Fruit fly (Drosophila melanogaster) whole organism: Measurements from ENCODE around the gene CCKLR-17D3.

ENCODE experiments used
- CG8478 ChIP-seq: fragments of >200 bp; optimal IDR thresholded peaks from 2 replicates; lab custom pipeline; 2018; ENCODE audit warnings: inconsistent platforms
- Dll ChIP-seq: fragments of >200 bp; optimal IDR thresholded peaks from 2 replicates; lab custom pipeline; 2017
- EcR ChIP-seq, 2 experiments: fragments of >200 bp; optimal IDR thresholded peaks; 2 replicates each; lab custom pipeline; 2017; ENCODE audit warnings: missing biosample characterization in 2 of 2, missing genetic modification characterization in 2 of 2, missing genetic modification reagents in 2 of 2
- pan ChIP-seq: fragments of >200 bp; optimal IDR thresholded peaks from 2 replicates; lab custom pipeline; 2017
- psq ChIP-seq: fragments of >200 bp; optimal IDR thresholded peaks from 2 replicates; lab custom pipeline; 2017
- usp ChIP-seq: fragments of >200 bp; optimal IDR thresholded peaks from 2 replicates; lab custom pipeline; 2017; ENCODE audit warnings: missing biosample characterization, missing genetic modification characterization, mixed read lengths

Gene CCKLR-17D3

DNA sequence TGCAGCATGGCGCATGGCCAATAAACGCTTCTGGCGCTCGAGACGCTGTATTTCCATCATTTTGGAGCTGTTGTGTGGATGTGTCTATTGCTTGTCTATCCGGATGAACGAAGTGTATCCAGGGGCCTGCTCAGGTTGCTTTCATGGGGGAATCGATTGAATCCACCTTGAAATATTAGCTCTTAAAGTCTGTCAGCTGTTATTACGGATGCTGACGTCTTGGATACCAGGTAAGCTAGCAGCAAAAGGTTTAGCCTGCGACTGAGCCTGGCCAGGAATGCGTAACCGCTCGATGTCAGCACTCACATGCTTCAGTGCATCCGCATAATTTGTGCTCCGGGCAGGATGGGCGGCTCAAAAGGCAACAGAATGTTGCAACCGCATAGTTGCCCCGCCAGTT is 25.6 kb downstream of the CCKLR-17D3 start, which contains the start of gene CG12609:
Gene CG12609 (minus strand): TSS at position 101 of the 400 bp plus-strand sequence.
- no peak for TF ChIP-seq usp (GFP tag; lab: Kevin White, UChicago)
- no peak for TF ChIP-seq pan (lab: Kevin White, UChicago)
- TF ChIP-seq Dll (lab: Kevin White, UChicago), result no peak
- TF ChIP-seq psq (lab: Kevin White, UChicago), result no peak
- TF ChIP-seq EcR (GFP tag; optimal IDR thresholded peaks at IDR 0.05; lab: Kevin White, UChicago), result no peak
- TF ChIP-seq CG8478 (lab: Kevin White, UChicago), result no peak

- no peak for TF ChIP-seq Dll (lab: Kevin White, UChicago)
- no peak for TF ChIP-seq usp (GFP tag; lab: Kevin White, UChicago)
- no peak for TF ChIP-seq pan (lab: Kevin White, UChicago)
- TF ChIP-seq CG8478 (lab: Kevin White, UChicago), result no peak
- TF ChIP-seq EcR (GFP tag; optimal IDR thresholded peaks at IDR 0.05; lab: Kevin White, UChicago), result no peak
- no peak for TF ChIP-seq psq (lab: Kevin White, UChicago)
Observed at dm6 chrX:18739795-18740194, 34.0 kb downstream of the CCKLR-17D3 start, which contains the start of gene CG6873. Gene CG6873 (minus strand): TSS chrX:18739895.

DNA sequence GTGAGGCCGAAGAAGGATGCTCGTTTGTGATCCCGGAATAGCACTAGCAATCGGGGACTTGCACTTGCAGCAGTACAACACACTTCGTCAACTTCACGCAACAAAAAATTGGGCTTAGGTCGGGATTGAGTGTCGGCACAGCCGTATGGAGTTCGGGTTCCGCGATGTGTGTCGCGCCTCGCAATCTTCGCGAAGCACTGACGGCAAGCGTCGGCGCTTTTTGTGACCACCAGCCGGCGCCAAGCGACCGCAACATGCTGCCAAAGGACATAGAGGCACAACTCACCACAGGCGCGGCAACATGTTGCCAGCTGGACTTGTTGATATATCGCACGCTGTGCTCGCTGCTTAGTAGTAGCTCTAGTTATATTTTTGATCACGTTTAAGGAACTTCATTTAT is 47.6 kb downstream of the CCKLR-17D3 start, which contains the start of gene CCKLR-17D1:
Gene CCKLR-17D1 (minus strand): TSS at position 303 of the 400 bp plus-strand sequence.
- TF ChIP-seq usp (GFP tag; lab: Kevin White, UChicago), result no peak
- TF ChIP-seq psq (lab: Kevin White, UChicago), result no peak
- no peak for TF ChIP-seq Dll (lab: Kevin White, UChicago)
- no peak for TF ChIP-seq EcR (GFP tag; optimal IDR thresholded peaks at IDR 0.05; lab: Kevin White, UChicago)
- TF ChIP-seq pan (lab: Kevin White, UChicago), result no peak
- no peak for TF ChIP-seq CG8478 (lab: Kevin White, UChicago)

dm6 chrX:18725572-18725971 is 48.3 kb downstream of the CCKLR-17D3 start, which contains the start of gene CG42302:
Gene CG42302 (minus strand): TSS chrX:18725672.
- TF ChIP-seq usp (GFP tag; lab: Kevin White, UChicago), result no peak
- no peak for TF ChIP-seq EcR (GFP tag; optimal IDR thresholded peaks at IDR 0.05; lab: Kevin White, UChicago)
- TF ChIP-seq Dll (lab: Kevin White, UChicago), result no peak
- no peak for TF ChIP-seq psq (lab: Kevin White, UChicago)
- no peak for TF ChIP-seq CG8478 (lab: Kevin White, UChicago)
- no peak for TF ChIP-seq pan (lab: Kevin White, UChicago)
